Worm (Caenorhabditis elegans): Measurements from ENCODE around the gene ZK418.5.

ce11 chrIII:7078737-7079136 lies 5.1 kb upstream of the ZK418.5 start, which contains the start of gene ZK418.6:
- TF ChIP-seq dao-5 (tag; optimal IDR thresholded peaks at IDR 0.05): no peak
- no peak for TF ChIP-seq W03F9.2 (tag; optimal IDR thresholded peaks at IDR 0.05)
- TF ChIP-seq him-1 (tag; optimal IDR thresholded peaks at IDR 0.05): no peak

Measured in whole organism, L4/young adult.